Worm (Caenorhabditis elegans): ENCODE data around the gene gcy-34.

The gcy-34 gene

ce11 chrV:13377130-13377529 lies 8.6 kb downstream of the gcy-34 start:
- TF ChIP-seq unc-62 (GFP tag; optimal IDR thresholded peaks at IDR 0.05): no peak

ce11 chrV:13375861-13376260 lies 9.8 kb downstream of the gcy-34 start:
- no peak for TF ChIP-seq unc-62 (GFP tag; optimal IDR thresholded peaks at IDR 0.05)

- TF ChIP-seq unc-62 (GFP tag; optimal IDR thresholded peaks at IDR 0.05): no peak
These were observed 11.2 kb downstream of the gcy-34 start for ce11 chrV:13374532-13374931.

- no peak for TF ChIP-seq unc-62 (GFP tag; optimal IDR thresholded peaks at IDR 0.05)
These were observed 12.1 kb downstream of the gcy-34 start for ce11 chrV:13373643-13374042.

ce11 chrV:13372821-13373220 lies 12.9 kb downstream of the gcy-34 start:
- TF ChIP-seq unc-62 (GFP tag; optimal IDR thresholded peaks at IDR 0.05): no peak

ce11 chrV:13371336-13371735 lies 14.4 kb downstream of the gcy-34 start:
- no peak for TF ChIP-seq unc-62 (GFP tag; optimal IDR thresholded peaks at IDR 0.05)

ce11 chrV:13370265-13370664 lies 15.4 kb downstream of the gcy-34 start:
- no peak for TF ChIP-seq unc-62 (GFP tag; optimal IDR thresholded peaks at IDR 0.05)

- no peak for TF ChIP-seq unc-62 (GFP tag; optimal IDR thresholded peaks at IDR 0.05)
These were observed 16.0 kb downstream of the gcy-34 start for ce11 chrV:13369663-13370062.

ce11 chrV:13367024-13367423 lies 18.7 kb downstream of the gcy-34 start, which contains the start of gene srx-125:
srx-125 (plus strand) TSS chrV:13367324.
- no peak for TF ChIP-seq unc-62 (GFP tag; optimal IDR thresholded peaks at IDR 0.05)

ce11 chrV:13366488-13366887 lies 19.2 kb downstream of the gcy-34 start:
- no peak for TF ChIP-seq unc-62 (GFP tag; optimal IDR thresholded peaks at IDR 0.05)

ce11 chrV:13364227-13364626 lies 21.5 kb downstream of the gcy-34 start:
- no peak for TF ChIP-seq unc-62 (GFP tag; optimal IDR thresholded peaks at IDR 0.05)

ce11 chrV:13363415-13363814 lies 22.3 kb downstream of the gcy-34 start, which contains the start of gene srg-46:
srg-46 (plus strand) TSS chrV:13363715.
- no peak for TF ChIP-seq unc-62 (GFP tag; optimal IDR thresholded peaks at IDR 0.05)

- no peak for TF ChIP-seq unc-62 (GFP tag; optimal IDR thresholded peaks at IDR 0.05)
These were observed 25.4 kb downstream of the gcy-34 start, which contains the start of gene F32H5.4 for ce11 chrV:13360254-13360653. F32H5.4 (plus strand) TSS chrV:13360554.

- TF ChIP-seq unc-62 (GFP tag; optimal IDR thresholded peaks at IDR 0.05): no peak
These were observed 26.7 kb downstream of the gcy-34 start, which contains the start of gene F32H5.3 for ce11 chrV:13358823-13359592. F32H5.3 (plus strand) TSS chrV:13359335.

ce11 chrV:13357652-13358281 lies 27.9 kb downstream of the gcy-34 start, which contains the start of gene F32H5.1:
F32H5.1 (minus strand) TSS chrV:13358037.
- TF ChIP-seq unc-62 (GFP tag; optimal IDR thresholded peaks at IDR 0.05): no peak

- no peak for TF ChIP-seq unc-62 (GFP tag; optimal IDR thresholded peaks at IDR 0.05)
These were observed 29.5 kb downstream of the gcy-34 start for ce11 chrV:13356210-13356609.

ce11 chrV:13352415-13352814 lies 33.3 kb downstream of the gcy-34 start:
- TF ChIP-seq unc-62 (GFP tag; optimal IDR thresholded peaks at IDR 0.05): no peak
